Fruit fly (Drosophila melanogaster) whole organism, embryonic: Measurements from ENCODE around the gene CG13029.

ENCODE experiments used
- BtbVII ChIP-seq: fragments of 200-800 bp; sonication (Bioruptor generic); optimal IDR thresholded peaks from 3 replicates; lab custom pipeline; 2017; ENCODE audit warnings: missing biosample characterization, mild to moderate bottlenecking, missing genetic modification characterization
- CG10543 ChIP-seq: fragments of 200-800 bp; sonication (Bioruptor generic); optimal IDR thresholded peaks from 3 replicates; lab custom pipeline; 2017; ENCODE audit warnings: missing biosample characterization, mild to moderate bottlenecking, missing genetic modification characterization, moderate library complexity
- CG12219 ChIP-seq: fragments of 200-800 bp; sonication (Bioruptor generic); optimal IDR thresholded peaks from 3 replicates; lab custom pipeline; 2018; ENCODE audit warnings: missing biosample characterization, mild to moderate bottlenecking, missing genetic modification characterization
- CG13296 ChIP-seq: fragments of 200-800 bp; sonication (Bioruptor generic); optimal IDR thresholded peaks from 3 replicates; lab custom pipeline; 2018; ENCODE audit warnings: missing biosample characterization, mild to moderate bottlenecking, missing genetic modification characterization
- CG15269 ChIP-seq: fragments of 200-800 bp; sonication (Bioruptor generic); optimal IDR thresholded peaks from 2 replicates; lab custom pipeline; 2018; ENCODE audit warnings: missing biosample characterization, mild to moderate bottlenecking, missing genetic modification characterization, moderate library complexity
- CG17385 ChIP-seq: fragments of 200-800 bp; sonication (Bioruptor generic); optimal IDR thresholded peaks from 3 replicates; lab custom pipeline; 2018; ENCODE audit warnings: missing biosample characterization, mild to moderate bottlenecking, missing genetic modification characterization
- CG17568 ChIP-seq: fragments of 200-800 bp; sonication (Bioruptor generic); optimal IDR thresholded peaks from 2 replicates; lab custom pipeline; 2018; ENCODE audit warnings: missing biosample characterization, mild to moderate bottlenecking, missing genetic modification characterization, moderate library complexity
- CG18262 ChIP-seq: fragments of 200-800 bp; optimal IDR thresholded peaks from 3 replicates; lab custom pipeline; 2019; ENCODE audit warnings: missing biosample characterization, mild to moderate bottlenecking, missing genetic modification characterization, moderate library complexity
- CG2889 ChIP-seq: fragments of 200-800 bp; sonication (Bioruptor generic); IDR thresholded peaks from 3 replicates; pipeline ENCODE4 v1.3.6; 2022; ENCODE audit warnings: missing biosample characterization, missing genetic modification characterization
- CG30403 ChIP-seq: fragments of 200-800 bp; sonication (Bioruptor generic); optimal IDR thresholded peaks from 3 replicates; lab custom pipeline; 2016; ENCODE audit warnings: missing biosample characterization, missing genetic modification characterization
- CG31224 ChIP-seq: fragments of 200-800 bp; sonication (Bioruptor generic); IDR thresholded peaks from 2 replicates; pipeline ENCODE4 v1.3.6; 2022; ENCODE audit warnings: missing biosample characterization, missing genetic modification characterization
- CG8290 ChIP-seq, 3 experiments: fragments of 200-800 bp; sonication (Bioruptor generic); optimal IDR thresholded peaks; 2 replicates each; lab custom pipeline; 2016 to 2019; ENCODE audit warnings: missing biosample characterization in 3 of 3, missing genetic modification characterization in 3 of 3, mild to moderate bottlenecking in 2 of 3, moderate library complexity in 1 of 3
- CG8924 ChIP-seq: fragments of 200-800 bp; optimal IDR thresholded peaks from 3 replicates; lab custom pipeline; 2019; ENCODE audit warnings: missing biosample characterization, mild to moderate bottlenecking, missing genetic modification characterization, moderate library complexity
- CG9437 ChIP-seq: fragments of 200-800 bp; sonication (Bioruptor generic); optimal IDR thresholded peaks from 2 replicates; lab custom pipeline; 2018; ENCODE audit warnings: missing biosample characterization, mild to moderate bottlenecking, missing genetic modification characterization
- CoRest ChIP-seq: fragments of 200-800 bp; sonication (Bioruptor generic); optimal IDR thresholded peaks from 3 replicates; lab custom pipeline; 2018; ENCODE audit warnings: missing biosample characterization, mild to moderate bottlenecking, missing genetic modification characterization, moderate library complexity
- Dll ChIP-seq: fragments of 200-800 bp; sonication (Bioruptor generic); IDR thresholded peaks from 4 replicates; pipeline ENCODE4 v1.3.6; 2022; ENCODE audit warnings: missing biosample characterization, missing genetic modification characterization; ENCODE audit not compliant: partially characterized antibody
- Fer3 ChIP-seq: fragments of 200-800 bp; sonication (Bioruptor generic); optimal IDR thresholded peaks from 2 replicates; lab custom pipeline; 2018; ENCODE audit warnings: missing biosample characterization, mild to moderate bottlenecking, missing genetic modification characterization, moderate library complexity
- HHEX ChIP-seq: fragments of 200-800 bp; sonication (Bioruptor generic); optimal IDR thresholded peaks from 3 replicates; lab custom pipeline; 2017; ENCODE audit warnings: missing biosample characterization, mild to moderate bottlenecking, missing genetic modification characterization, missing genetic modification reagents
- HLH54F ChIP-seq: fragments of 200-800 bp; sonication (Bioruptor generic); optimal IDR thresholded peaks from 3 replicates; lab custom pipeline; 2016; ENCODE audit warnings: missing biosample characterization, missing genetic modification characterization
- Hr3 ChIP-seq: fragments of 200-800 bp; sonication (Bioruptor generic); optimal IDR thresholded peaks from 3 replicates; lab custom pipeline; 2016; ENCODE audit warnings: missing biosample characterization, missing genetic modification characterization
- Med ChIP-seq: fragments of 200-800 bp; sonication (Bioruptor generic); peaks from one replicate; lab custom pipeline; 2016; ENCODE audit warnings: missing biosample characterization, missing genetic modification characterization, mild to moderate bottlenecking, inconsistent platforms, moderate library complexity
- Meics ChIP-seq: fragments of 200-800 bp; sonication (Bioruptor generic); optimal IDR thresholded peaks from 2 replicates; lab custom pipeline; 2017; ENCODE audit warnings: missing biosample characterization, mild to moderate bottlenecking, missing genetic modification characterization
- NfI ChIP-seq: fragments of 200-800 bp; sonication (Bioruptor generic); optimal IDR thresholded peaks from 3 replicates; lab custom pipeline; 2018; ENCODE audit warnings: missing biosample characterization, mild to moderate bottlenecking, missing genetic modification characterization, moderate library complexity
- PHDP ChIP-seq: fragments of 200-800 bp; sonication (Bioruptor generic); optimal IDR thresholded peaks from 3 replicates; lab custom pipeline; 2018; ENCODE audit warnings: missing biosample characterization, mild to moderate bottlenecking, missing genetic modification characterization, moderate library complexity
- Rx ChIP-seq: fragments of 200-800 bp; sonication (Bioruptor generic); IDR thresholded peaks from 2 replicates; pipeline ENCODE4 v1.3.6; 2022; ENCODE audit warnings: missing biosample characterization, missing genetic modification characterization
- Sox102F ChIP-seq: fragments of 200-800 bp; sonication (Bioruptor generic); optimal IDR thresholded peaks from 2 replicates; lab custom pipeline; 2018; ENCODE audit warnings: missing biosample characterization, mild to moderate bottlenecking, missing genetic modification characterization, moderate library complexity
- Usf ChIP-seq: fragments of 200-800 bp; sonication (Bioruptor generic); optimal IDR thresholded peaks from 2 replicates; lab custom pipeline; 2017; ENCODE audit warnings: missing genotype, missing biosample characterization, missing genetic modification characterization
- abd-A ChIP-seq: fragments of 200-800 bp; sonication (Bioruptor generic); optimal IDR thresholded peaks from 3 replicates; lab custom pipeline; 2019; ENCODE audit warnings: missing biosample characterization, mild to moderate bottlenecking, missing genetic modification characterization, moderate library complexity
- aop ChIP-seq: fragments of 200-800 bp; sonication (Bioruptor generic); IDR thresholded peaks from 2 replicates; pipeline ENCODE4 v1.3.6; 2022; ENCODE audit warnings: missing biosample characterization, missing genetic modification characterization
- caup ChIP-seq: fragments of 200-800 bp; sonication (Bioruptor generic); optimal IDR thresholded peaks from 3 replicates; lab custom pipeline; 2017; ENCODE audit warnings: missing biosample characterization, mild to moderate bottlenecking, missing genetic modification characterization, moderate library complexity; ENCODE audit not compliant: severe bottlenecking
- chinmo ChIP-seq: fragments of 200-800 bp; sonication (Bioruptor generic); IDR thresholded peaks from 4 replicates; pipeline ENCODE4 v1.3.6; 2022; ENCODE audit warnings: missing biosample characterization, missing genetic modification characterization; ENCODE audit not compliant: partially characterized antibody
- chn ChIP-seq: fragments of 200-800 bp; sonication (Bioruptor generic); optimal IDR thresholded peaks from 2 replicates; lab custom pipeline; 2016; ENCODE audit warnings: missing biosample characterization, missing genetic modification characterization
- dmrt11E ChIP-seq: fragments of 200-800 bp; sonication (Bioruptor generic); optimal IDR thresholded peaks from 3 replicates; lab custom pipeline; 2018; ENCODE audit warnings: missing biosample characterization, mild to moderate bottlenecking, missing genetic modification characterization, moderate library complexity
- fd3F ChIP-seq: fragments of 200-800 bp; sonication (Bioruptor generic); optimal IDR thresholded peaks from 2 replicates; lab custom pipeline; 2018; ENCODE audit warnings: missing biosample characterization, mild to moderate bottlenecking, missing genetic modification characterization, moderate library complexity
- grau ChIP-seq: fragments of 200-800 bp; optimal IDR thresholded peaks from 3 replicates; lab custom pipeline; 2019; ENCODE audit warnings: missing biosample characterization, mild to moderate bottlenecking, missing genetic modification characterization, moderate library complexity
- grn ChIP-seq: fragments of 200-800 bp; sonication (Bioruptor generic); optimal IDR thresholded peaks from 3 replicates; lab custom pipeline; 2017; ENCODE audit warnings: missing biosample characterization, missing genetic modification characterization
- gsb-n ChIP-seq: fragments of 200-800 bp; sonication (Bioruptor generic); optimal IDR thresholded peaks from 3 replicates; lab custom pipeline; 2018; ENCODE audit warnings: missing biosample characterization, mild to moderate bottlenecking, missing genetic modification characterization
- h ChIP-seq: fragments of >200 bp; optimal IDR thresholded peaks from 2 replicates; lab custom pipeline; 2017
- lola ChIP-seq, 3 experiments: fragments of >200 bp in 2 of 3; fragments of 200-800 bp in 1 of 3; sonication (Bioruptor generic) in 1 of 3; optimal IDR thresholded peaks; 2 replicates each; lab custom pipeline; 2017 to 2019; ENCODE audit warnings: missing biosample characterization in 3 of 3, missing genetic modification characterization in 3 of 3, mild to moderate bottlenecking in 1 of 3, moderate library complexity in 1 of 3
- p53 ChIP-seq: fragments of 200-800 bp; sonication (Bioruptor generic); optimal IDR thresholded peaks from 2 replicates; lab custom pipeline; 2016; ENCODE audit warnings: missing biosample characterization, missing genetic modification characterization
- row ChIP-seq: fragments of 200-800 bp; sonication (Bioruptor generic); IDR thresholded peaks from 3 replicates; pipeline ENCODE4 v1.3.6; 2022; ENCODE audit warnings: missing biosample characterization, missing genetic modification characterization
- sens ChIP-seq: fragments of 200-800 bp; sonication (Bioruptor generic); peaks from one replicate; lab custom pipeline; 2016; ENCODE audit warnings: missing biosample characterization, missing genetic modification characterization
- sqz ChIP-seq: fragments of 200-800 bp; sonication (Bioruptor generic); optimal IDR thresholded peaks from 3 replicates; lab custom pipeline; 2018; ENCODE audit warnings: missing biosample characterization, mild to moderate bottlenecking, missing genetic modification characterization
- sr ChIP-seq: fragments of 200-800 bp; sonication (Bioruptor generic); IDR thresholded peaks from 3 replicates; pipeline ENCODE4 v1.3.6; 2022; ENCODE audit warnings: missing biosample characterization, missing genetic modification characterization
- toy ChIP-seq: fragments of 200-800 bp; sonication (Bioruptor generic); IDR thresholded peaks from 2 replicates; pipeline ENCODE4 v1.3.6; 2022; ENCODE audit warnings: missing biosample characterization, missing genetic modification characterization
- zen2 ChIP-seq: fragments of 200-800 bp; sonication (Bioruptor generic); IDR thresholded peaks from 3 replicates; pipeline ENCODE4 v1.3.6; 2022; ENCODE audit warnings: missing biosample characterization, missing genetic modification characterization; ENCODE audit not compliant: partially characterized antibody

CG13029 gene

DNA sequence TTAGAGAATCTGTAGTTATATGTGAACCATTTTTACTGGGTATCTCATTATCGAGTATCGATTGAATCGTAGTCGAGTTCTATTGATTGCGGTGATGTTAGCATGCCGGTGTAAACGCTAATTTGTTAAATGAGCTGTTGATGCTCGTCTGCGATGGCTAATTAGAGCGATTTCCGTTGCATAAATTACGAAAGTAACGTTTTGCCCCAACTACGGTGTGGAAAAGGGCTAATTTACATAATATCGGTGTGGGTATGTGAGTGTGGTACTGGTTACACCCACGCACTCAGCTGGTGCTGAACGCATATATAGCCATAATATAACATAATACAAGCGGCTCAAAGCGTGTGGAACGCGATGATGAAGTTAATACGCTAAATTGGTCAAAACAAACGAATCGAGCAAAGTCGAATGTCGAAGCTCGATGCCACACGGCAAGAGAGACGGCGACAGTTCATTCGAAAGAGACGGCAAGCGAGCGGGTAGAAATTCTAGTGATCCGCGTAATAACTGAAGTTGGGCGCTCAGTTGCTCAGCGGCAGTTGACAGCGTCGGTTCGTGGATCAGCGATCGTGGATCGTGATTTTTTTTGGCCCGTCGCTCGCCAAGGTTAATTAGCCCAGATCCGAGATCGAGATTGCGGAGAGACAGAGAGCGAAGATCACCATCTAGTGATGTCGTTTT lies 16.5 kb downstream of the CG13029 start, which contains the start of gene CG32170 (continued):
- TF ChIP-seq CG15269 (tag; lab: Kevin White, UChicago) (peak; percentile 51), lola (GFP tag; optimal IDR thresholded peaks at IDR 0.05; lab: Kevin White, UChicago) (no peak), CG8290 (GFP tag; optimal IDR thresholded peaks at IDR 0.05; lab: Kevin White, UChicago) (no peak), CG8290 (tag; optimal IDR thresholded peaks at IDR 0.05; lab: Kevin White, UChicago) (peak in 1 of 2 experiments; percentile 19), grn (GFP tag; lab: Kevin White, UChicago) (peak; percentile 71)

DNA sequence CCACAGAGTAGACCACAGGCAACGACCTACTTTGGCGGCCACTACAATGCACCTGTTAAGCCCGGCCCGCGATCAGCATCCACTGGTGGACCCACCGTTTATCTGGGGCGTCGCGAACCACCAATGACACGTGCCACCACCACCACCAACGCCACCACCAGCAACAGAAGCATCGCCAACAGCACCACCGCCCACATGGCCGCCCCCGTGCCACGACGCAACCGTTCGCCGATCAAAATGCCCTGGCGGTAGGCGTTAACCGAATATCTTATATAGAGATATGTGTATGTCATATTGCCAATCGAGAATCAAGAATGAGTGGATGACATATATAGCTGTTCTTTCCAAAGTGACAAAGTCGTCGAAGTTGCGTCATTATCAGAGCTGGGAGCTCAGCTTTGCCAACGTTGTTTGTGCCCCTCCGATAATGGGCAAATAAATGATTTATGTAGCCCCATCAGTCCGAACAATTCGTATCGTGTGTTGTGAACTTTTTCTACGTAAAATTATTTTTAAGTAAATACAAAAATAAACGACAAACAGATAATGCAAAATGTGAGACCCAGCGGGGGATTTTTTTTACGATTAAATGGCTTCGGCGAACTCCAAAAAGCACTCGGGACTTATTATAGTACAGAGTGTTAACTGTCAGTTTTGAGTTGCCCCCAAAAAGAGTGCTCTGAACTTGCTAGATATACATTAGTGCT lies 18.6 kb downstream of the CG13029 start:
- TF ChIP-seq HHEX (no peak), CG30403 (GFP tag; lab: Kevin White, UChicago) (no peak), HLH54F (no peak), row (GFP tag; lab: Robert Waterston, UW) (no peak), CG10543 (no peak), Usf (no peak), sr (peak; percentile 90), chn (GFP tag; lab: Kevin White, UChicago) (no peak), BtbVII (no peak), Dll (GFP tag; lab: Robert Waterston, UW) (no peak), chinmo (GFP tag; lab: Robert Waterston, UW) (0 out of 4 replicates have a peak, but pooled peaks have one; percentile 31), CG8924 (tag; lab: Kevin White, UChicago) (no peak), abd-A (tag; lab: Kevin White, UChicago) (no peak), CG2889 (GFP tag; lab: Robert Waterston, UW) (no peak), CG31224 (GFP tag; lab: Robert Waterston, UW) (peak; percentile 77), Med (GFP tag; lab: Kevin White, UChicago) (peak; percentile 1), h (no peak), aop (GFP tag; lab: Robert Waterston, UW) (no peak), Rx (GFP tag; lab: Robert Waterston, UW) (no peak)

DNA sequence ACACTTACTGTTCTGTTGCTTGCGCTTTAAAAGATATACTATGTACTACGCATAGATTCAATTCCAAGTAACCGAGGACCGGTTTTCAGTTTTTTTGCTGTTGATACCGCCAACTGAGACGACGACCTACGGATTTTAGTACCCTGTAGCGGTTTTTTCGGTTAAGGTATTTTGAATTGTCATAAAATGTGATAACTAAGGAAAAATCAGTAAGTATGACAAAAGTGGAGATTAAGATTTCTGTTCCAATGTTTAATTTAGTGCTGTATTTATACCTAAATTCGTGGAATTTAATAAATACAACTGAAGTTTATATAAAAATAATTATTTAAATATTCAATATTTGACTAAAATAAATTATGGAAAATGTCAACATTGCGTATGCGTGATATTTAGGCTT lies 20.7 kb downstream of the CG13029 start:
- TF ChIP-seq toy (GFP tag; lab: Robert Waterston, UW) (no peak), CG9437 (GFP tag; lab: Kevin White, UChicago) (peak; percentile 11), caup (GFP tag; lab: Kevin White, UChicago) (no peak), sens (GFP tag; lab: Kevin White, UChicago) (no peak), PHDP (tag; lab: Kevin White, UChicago) (peak; percentile 31), CG12219 (GFP tag; lab: Kevin White, UChicago) (no peak), zen2 (GFP tag; lab: Robert Waterston, UW) (no peak), sqz (GFP tag; lab: Kevin White, UChicago) (peak; percentile 36), CG17385 (no peak), Hr3 (GFP tag; lab: Kevin White, UChicago) (no peak), CG18262 (peak; percentile 0), gsb-n (tag; lab: Kevin White, UChicago) (no peak), dmrt11E (no peak), Fer3 (tag; lab: Kevin White, UChicago) (no peak), CG13296 (no peak), CG17568 (GFP tag; lab: Kevin White, UChicago) (no peak), fd3F (GFP tag; lab: Kevin White, UChicago) (no peak), NfI (GFP tag; lab: Kevin White, UChicago) (no peak), p53 (GFP tag; lab: Kevin White, UChicago) (no peak), grau (tag; lab: Kevin White, UChicago) (peak; percentile 35), CoRest (tag; lab: Kevin White, UChicago) (peak; percentile 27), Sox102F (GFP tag; lab: Kevin White, UChicago) (peak; percentile 2), Meics (GFP tag; lab: Kevin White, UChicago) (peak; percentile 27), grn (GFP tag; lab: Kevin White, UChicago) (no peak)
